Worm (Caenorhabditis elegans) whole organism, late embryonic: ENCODE results near the gene F22B8.3.

ENCODE experiments used
- ama-1 ChIP-seq: fragments of 150-350 bp; optimal IDR thresholded peaks from 2 replicates; lab custom pipeline; 2014
- hlh-8 ChIP-seq: sonication (generic microtip); optimal IDR thresholded peaks from 2 replicates; lab custom pipeline; 2016; ENCODE audit warnings: missing genotype, missing genetic modification characterization, missing compliant biosample characterization
- nhr-11 ChIP-seq: fragments of 150-350 bp; optimal IDR thresholded peaks from 2 replicates; lab custom pipeline; 2014; ENCODE audit warnings: missing biosample characterization, missing genetic modification characterization
- odd-2 ChIP-seq: sonication (generic microtip); optimal IDR thresholded peaks from 2 replicates; lab custom pipeline; 2017; ENCODE audit warnings: antibody characterized with exemption, mild to moderate bottlenecking, missing genetic modification characterization, missing compliant biosample characterization
- pqm-1 ChIP-seq: sonication (generic microtip); optimal IDR thresholded peaks from 2 replicates; lab custom pipeline; 2016; ENCODE audit warnings: missing genetic modification characterization, missing compliant biosample characterization

ce11 chrV:16100103-16100730 lies 9.4 kb downstream of the F22B8.3 start, which contains the start of gene cth-1:
- TF ChIP-seq nhr-11 (tag; lab: Kevin White, UChicago), result no peak
- TF ChIP-seq hlh-8 (tag; lab: Kevin White, UChicago), result no peak
- no peak for TF ChIP-seq ama-1 (lab: Kevin White, UChicago)
- no peak for TF ChIP-seq odd-2 (tag; lab: Kevin White, UChicago)
- TF ChIP-seq pqm-1 (tag; lab: Kevin White, UChicago), result no peak
